Worm (Caenorhabditis elegans) whole organism, young adult: ENCODE results near the gene nprl-3.

Experiments
- C06A6.2 ChIP-seq: fragments of 200-800 bp; sonication (Bioruptor generic); conservative IDR thresholded peaks from 2 replicates; pipeline ENCODE4 v1.3.6; 2022; ENCODE audit warnings: missing genetic modification characterization, missing compliant biosample characterization
- F52B5.7 ChIP-seq: sonication (generic microtip); optimal IDR thresholded peaks from 2 replicates; lab custom pipeline; 2016; ENCODE audit warnings: mild to moderate bottlenecking, missing genetic modification characterization, missing compliant biosample characterization
- attf-6 ChIP-seq: fragments of 200-800 bp; sonication (Bioruptor generic); IDR thresholded peaks from 2 replicates; pipeline ENCODE4 v1.3.6; 2022; ENCODE audit warnings: missing genetic modification reagents, missing genetic modification characterization, missing compliant biosample characterization
- efl-1 ChIP-seq: fragments of 150-350 bp; optimal IDR thresholded peaks from 2 replicates; lab custom pipeline; 2014; ENCODE audit warnings: missing biosample characterization, missing genetic modification reagents, missing genetic modification characterization
- egrh-3 ChIP-seq: fragments of 200-800 bp; sonication (Bioruptor generic); IDR thresholded peaks from 2 replicates; pipeline ENCODE4 v1.3.6; 2022; ENCODE audit warnings: missing genetic modification reagents, missing genetic modification characterization, missing compliant biosample characterization
- hlh-26 ChIP-seq: fragments of 200-800 bp; sonication (Bioruptor generic); conservative IDR thresholded peaks from 2 replicates; pipeline ENCODE4 v1.3.6; 2022; ENCODE audit warnings: missing genetic modification reagents, missing genetic modification characterization, missing compliant biosample characterization
- mcd-1 ChIP-seq: fragments of 200-800 bp; sonication (Bioruptor generic); IDR thresholded peaks from 2 replicates; pipeline ENCODE4 v1.3.6; 2022; ENCODE audit warnings: missing genetic modification reagents, missing genetic modification characterization, missing compliant biosample characterization
- nhr-179 ChIP-seq: sonication (generic microtip); optimal IDR thresholded peaks from 2 replicates; lab custom pipeline; 2016; ENCODE audit warnings: mild to moderate bottlenecking, missing genetic modification characterization, missing compliant biosample characterization
- unc-130 ChIP-seq: sonication (generic microtip); optimal IDR thresholded peaks from 2 replicates; lab custom pipeline; 2016; ENCODE audit warnings: missing genetic modification reagents, missing genetic modification characterization, missing compliant biosample characterization

DNA sequence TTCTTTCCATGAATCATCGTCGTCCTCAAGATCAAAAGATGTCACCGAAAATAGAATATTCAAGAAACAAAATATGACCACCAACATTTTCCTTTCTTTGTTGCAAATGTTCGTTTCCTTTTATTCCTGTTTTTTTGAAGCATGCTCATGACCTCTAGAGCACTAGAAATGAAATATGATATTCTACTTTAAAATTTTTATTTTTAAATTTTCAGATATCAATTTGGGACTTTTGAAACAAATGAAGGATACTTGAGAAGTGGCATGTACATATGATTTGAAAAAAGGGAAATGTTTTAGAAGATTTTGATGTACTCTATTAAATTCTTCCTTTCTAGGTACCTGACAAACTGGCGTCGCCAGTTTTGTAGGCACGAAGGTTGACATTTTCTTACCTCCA is 22.1 kb upstream of the nprl-3 start, which contains the start of gene K07H8.11:
- no peak for TF ChIP-seq mcd-1 (GFP tag; lab: Robert Waterston, UW)
- no peak for TF ChIP-seq unc-130
- no peak for TF ChIP-seq attf-6 (GFP tag; lab: Robert Waterston, UW)
- no peak for TF ChIP-seq hlh-26 (GFP tag; lab: Robert Waterston, UW)
- TF ChIP-seq efl-1 (GFP tag; lab: Kevin White, UChicago), result no peak
- TF ChIP-seq C06A6.2 (GFP tag; lab: Robert Waterston, UW), result no peak
- TF ChIP-seq nhr-179 (tag; lab: Kevin White, UChicago), result no peak
- no peak for TF ChIP-seq F52B5.7
- TF ChIP-seq egrh-3, result no peak
